5 worm cellular contexts compared by ENCODE assay signal in genomic region chrX:9405922-9406321, ce11.
TF ChIP-seq lines count a peak whose summit lies in the region.

No protein-coding gene starts in this region.

TF ChIP-seq in whole organism, L1 larva, 84 proteins besides CTCF, POLR2A, EP300 and RAD21:
- no peak for TF ChIP-seq xbp-1 (tag; optimal IDR thresholded peaks at IDR 0.05; lab: Kevin White, UChicago)
- peak; percentile 28 for TF ChIP-seq lin-14 (GFP tag; optimal IDR thresholded peaks at IDR 0.05; lab: Kevin White, UChicago)
- no peak for TF ChIP-seq efl-1 (optimal IDR thresholded peaks at IDR 0.05; lab: Kevin White, UChicago)
- TF ChIP-seq efl-1 (GFP tag; optimal IDR thresholded peaks at IDR 0.05 in 1 of 2; lab: Kevin White, UChicago): no peak
- no peak for TF ChIP-seq F16B12.6 (tag; optimal IDR thresholded peaks at IDR 0.05; lab: Kevin White, UChicago)
- no peak for TF ChIP-seq ceh-63 (GFP tag; optimal IDR thresholded peaks at IDR 0.05; lab: Kevin White, UChicago)
- peak; percentile 39 for TF ChIP-seq nhr-85 (tag; lab: Kevin White, UChicago)
- peak; percentile 31 for TF ChIP-seq blmp-1 (tag; optimal IDR thresholded peaks at IDR 0.05; lab: Kevin White, UChicago)

TF ChIP-seq in whole organism, L2 larva, 48 proteins besides CTCF, POLR2A, EP300 and RAD21:
- TF ChIP-seq ceh-16 (tag; optimal IDR thresholded peaks at IDR 0.05; lab: Kevin White, UChicago) (peak; percentile 36), Y55F3AM.14 (GFP tag; optimal IDR thresholded peaks at IDR 0.05; lab: Kevin White, UChicago) (no peak), elt-1 (tag; optimal IDR thresholded peaks at IDR 0.05; lab: Kevin White, UChicago) (peak; percentile 78), dmd-4 (tag; optimal IDR thresholded peaks at IDR 0.05; lab: Kevin White, UChicago) (no peak)

TF ChIP-seq in whole organism, L3 larva, 47 proteins besides CTCF, POLR2A, EP300 and RAD21:
- TF ChIP-seq nhr-23 (tag; optimal IDR thresholded peaks at IDR 0.05; lab: Kevin White, UChicago) (peak; percentile 42), tbx-2 (tag; optimal IDR thresholded peaks at IDR 0.05; lab: Kevin White, UChicago) (no peak)

TF ChIP-seq in whole organism, late embryonic, 69 proteins besides CTCF, POLR2A, EP300 and RAD21:
- no peak for TF ChIP-seq hlh-15 (tag; optimal IDR thresholded peaks at IDR 0.05; lab: Kevin White, UChicago)
- TF ChIP-seq F13H6.1 (tag; optimal IDR thresholded peaks at IDR 0.05; lab: Kevin White, UChicago): no peak
- TF ChIP-seq elt-2 (tag; optimal IDR thresholded peaks at IDR 0.05; lab: Kevin White, UChicago): peak; percentile 11
- TF ChIP-seq tbx-2 (tag; optimal IDR thresholded peaks at IDR 0.05; lab: Kevin White, UChicago): no peak

TF ChIP-seq in whole organism, mixed stage, embryonic, 35 proteins besides CTCF, POLR2A, EP300 and RAD21:
- TF ChIP-seq elt-1 (tag; optimal IDR thresholded peaks at IDR 0.05; lab: Kevin White, UChicago; ENCODE audit: borderline replicate concordance, insufficient read depth) (peak; percentile 68), elt-3 (tag; optimal IDR thresholded peaks at IDR 0.05; lab: Kevin White, UChicago) (no peak)

Comparison
In these comparisons a context has a peak if more than half of its experiments do, and no peak if none do; other contexts are left out.
1. Of the 10 proteins assayed by ChIP-seq in both whole organism, L1 larva and whole organism, late embryonic: peak only in whole organism, L1 larva: none; only in whole organism, late embryonic: elt-2; in both: none; in neither: 9.